Worm (Caenorhabditis elegans) whole organism, mixed stage, embryonic: ENCODE results near the gene C17B7.5.

Experiments
- bed-3 ChIP-seq: fragments of 200-800 bp; sonication (Bioruptor generic); optimal IDR thresholded peaks from 3 replicates; lab custom pipeline; 2018; ENCODE audit warnings: mild to moderate bottlenecking, missing genetic modification characterization, moderate library complexity, missing compliant biosample characterization
- blmp-1 ChIP-seq: fragments of 150-350 bp; optimal IDR thresholded peaks from 2 replicates; lab custom pipeline; 2014; ENCODE audit warnings: missing biosample characterization, missing genetic modification characterization
- ceh-39 ChIP-seq: fragments of 150-350 bp; optimal IDR thresholded peaks from 2 replicates; lab custom pipeline; 2014; ENCODE audit warnings: missing biosample characterization, missing genetic modification characterization
- ceh-43 ChIP-seq: fragments of 200-800 bp; sonication (Bioruptor generic); optimal IDR thresholded peaks from 2 replicates; lab custom pipeline; 2018; ENCODE audit warnings: mild to moderate bottlenecking, missing genetic modification characterization, moderate library complexity, missing compliant biosample characterization
- ceh-83 ChIP-seq: fragments of 200-800 bp; sonication (Bioruptor generic); optimal IDR thresholded peaks from 2 replicates; lab custom pipeline; 2018; ENCODE audit warnings: mild to moderate bottlenecking, missing genetic modification characterization, missing compliant biosample characterization
- ces-1 ChIP-seq: fragments of 150-350 bp; optimal IDR thresholded peaks from 2 replicates; lab custom pipeline; 2014; ENCODE audit warnings: missing biosample characterization, missing genetic modification reagents, missing genetic modification characterization
- cnd-1 ChIP-seq: fragments of 200-800 bp; sonication (Bioruptor generic); optimal IDR thresholded peaks from 2 replicates; lab custom pipeline; 2018; ENCODE audit warnings: mild to moderate bottlenecking, missing genetic modification characterization, missing compliant biosample characterization
- drap-1 ChIP-seq: fragments of 200-800 bp; sonication (Bioruptor generic); optimal IDR thresholded peaks from 3 replicates; lab custom pipeline; 2018; ENCODE audit warnings: mild to moderate bottlenecking, missing genetic modification characterization, missing compliant biosample characterization
- elt-1 ChIP-seq: sonication (generic microtip); optimal IDR thresholded peaks from 2 replicates; lab custom pipeline; 2017; ENCODE audit warnings: missing genetic modification characterization, mild to moderate bottlenecking, missing compliant biosample characterization, antibody characterized with exemption, moderate library complexity, borderline replicate concordance; ENCODE audit not compliant: insufficient read depth
- elt-3 ChIP-seq: fragments of 150-350 bp; optimal IDR thresholded peaks from 2 replicates; lab custom pipeline; 2014; ENCODE audit warnings: missing biosample characterization, missing genetic modification characterization
- flh-1 ChIP-seq: fragments of 200-800 bp; sonication (Bioruptor generic); optimal IDR thresholded peaks from 2 replicates; lab custom pipeline; 2018; ENCODE audit warnings: mild to moderate bottlenecking, missing genetic modification characterization, moderate library complexity, missing compliant biosample characterization
- hlh-1 ChIP-seq: fragments of 150-350 bp; optimal IDR thresholded peaks from 2 replicates; lab custom pipeline; 2014; ENCODE audit warnings: missing biosample characterization, missing genetic modification reagents, missing genetic modification characterization
- lin-13 ChIP-seq: fragments of 150-350 bp; optimal IDR thresholded peaks from 2 replicates; lab custom pipeline; 2014; ENCODE audit warnings: missing biosample characterization, missing genetic modification characterization
- lin-32 ChIP-seq: fragments of 200-800 bp; sonication (Bioruptor generic); optimal IDR thresholded peaks from 2 replicates; lab custom pipeline; 2018; ENCODE audit warnings: mild to moderate bottlenecking, missing genetic modification characterization, missing compliant biosample characterization
- lsy-2 ChIP-seq: fragments of 150-350 bp; optimal IDR thresholded peaks from 2 replicates; lab custom pipeline; 2014; ENCODE audit warnings: missing biosample characterization, missing genetic modification characterization
- mab-5 ChIP-seq: fragments of 150-350 bp; optimal IDR thresholded peaks from 2 replicates; lab custom pipeline; 2014; ENCODE audit warnings: missing biosample characterization, missing genetic modification characterization
- mep-1 ChIP-seq: fragments of 150-350 bp; optimal IDR thresholded peaks from 2 replicates; lab custom pipeline; 2017; ENCODE audit warnings: missing biosample characterization, missing genetic modification reagents, missing genetic modification characterization, inconsistent platforms
- mls-2 ChIP-seq: sonication (generic microtip); optimal IDR thresholded peaks from 2 replicates; lab custom pipeline; 2016; ENCODE audit warnings: mild to moderate bottlenecking, missing genetic modification characterization, moderate library complexity, missing compliant biosample characterization
- nhr-12 ChIP-seq: fragments of 150-350 bp; optimal IDR thresholded peaks from 2 replicates; lab custom pipeline; 2014; ENCODE audit warnings: missing biosample characterization, missing genetic modification characterization
- nhr-2 ChIP-seq: fragments of 150-350 bp; optimal IDR thresholded peaks from 2 replicates; lab custom pipeline; 2014; ENCODE audit warnings: missing biosample characterization, missing genetic modification characterization
- nhr-237 ChIP-seq: fragments of 150-350 bp; optimal IDR thresholded peaks from 2 replicates; lab custom pipeline; 2014; ENCODE audit warnings: missing biosample characterization, missing genetic modification characterization
- nhr-28 ChIP-seq: fragments of 150-350 bp; optimal IDR thresholded peaks from 2 replicates; lab custom pipeline; 2014; ENCODE audit warnings: missing biosample characterization, missing genetic modification characterization
- nhr-76 ChIP-seq: sonication (generic microtip); optimal IDR thresholded peaks from 2 replicates; lab custom pipeline; 2017; ENCODE audit warnings: missing biosample characterization, missing genetic modification characterization
- sem-2 ChIP-seq: fragments of 200-800 bp; sonication (Bioruptor generic); optimal IDR thresholded peaks from 2 replicates; lab custom pipeline; 2018; ENCODE audit warnings: mild to moderate bottlenecking, missing genetic modification characterization, missing compliant biosample characterization
- snpc-4 ChIP-seq: fragments of 150-350 bp; optimal IDR thresholded peaks from 2 replicates; lab custom pipeline; 2014; ENCODE audit warnings: missing biosample characterization, missing genetic modification characterization
- sptf-1 ChIP-seq: sonication (generic microtip); optimal IDR thresholded peaks from 2 replicates; lab custom pipeline; 2017; ENCODE audit warnings: mild to moderate bottlenecking, missing genetic modification characterization, moderate library complexity, missing compliant biosample characterization
- tbx-8 ChIP-seq: fragments of 200-800 bp; sonication (Bioruptor generic); optimal IDR thresholded peaks from 2 replicates; lab custom pipeline; 2018; ENCODE audit warnings: mild to moderate bottlenecking, missing genetic modification characterization, moderate library complexity, missing compliant biosample characterization
- unc-120 ChIP-seq: sonication (generic microtip); optimal IDR thresholded peaks from 2 replicates; lab custom pipeline; 2017; ENCODE audit warnings: missing genetic modification characterization, missing compliant biosample characterization; ENCODE audit not compliant: poor library complexity, severe bottlenecking
- unc-39 ChIP-seq: fragments of 150-350 bp; optimal IDR thresholded peaks from 2 replicates; lab custom pipeline; 2014; ENCODE audit warnings: missing biosample characterization, missing genetic modification characterization
- unc-62 ChIP-seq: fragments of 150-350 bp; optimal IDR thresholded peaks from 2 replicates; lab custom pipeline; 2014; ENCODE audit warnings: missing biosample characterization, missing genetic modification reagents, missing genetic modification characterization
- zip-8 ChIP-seq: fragments of 150-350 bp; optimal IDR thresholded peaks from 2 replicates; lab custom pipeline; 2014; ENCODE audit warnings: missing biosample characterization, missing genetic modification characterization
- ztf-11 ChIP-seq: fragments of 150-350 bp; optimal IDR thresholded peaks from 2 replicates; lab custom pipeline; 2014; ENCODE audit warnings: missing biosample characterization, missing genetic modification characterization

Gene C17B7.5

ce11 chrV:3351266-3351665 is 17.8 kb downstream of the C17B7.5 start, which contains the start of gene str-63:
str-63 (plus strand) TSS chrV:3351566.
- TF ChIP-seq ces-1 (no peak), unc-120 (no peak), mab-5 (tag; lab: Kevin White, UChicago) (no peak), nhr-237 (tag; lab: Kevin White, UChicago) (no peak), tbx-8 (no peak), lin-32 (GFP tag; lab: Kevin White, UChicago) (no peak), blmp-1 (tag; lab: Kevin White, UChicago) (no peak), nhr-12 (tag; lab: Kevin White, UChicago) (no peak), drap-1 (GFP tag; lab: Kevin White, UChicago) (no peak), nhr-28 (tag; lab: Kevin White, UChicago) (no peak), cnd-1 (tag; lab: Kevin White, UChicago) (no peak), elt-3 (no peak), hlh-1 (tag; lab: Kevin White, UChicago) (no peak), snpc-4 (tag; lab: Kevin White, UChicago) (no peak), bed-3 (no peak), ztf-11 (no peak), nhr-76 (tag; lab: Kevin White, UChicago) (no peak)
- TF ChIP-seq, all 35 proteins: peak for 0

DNA sequence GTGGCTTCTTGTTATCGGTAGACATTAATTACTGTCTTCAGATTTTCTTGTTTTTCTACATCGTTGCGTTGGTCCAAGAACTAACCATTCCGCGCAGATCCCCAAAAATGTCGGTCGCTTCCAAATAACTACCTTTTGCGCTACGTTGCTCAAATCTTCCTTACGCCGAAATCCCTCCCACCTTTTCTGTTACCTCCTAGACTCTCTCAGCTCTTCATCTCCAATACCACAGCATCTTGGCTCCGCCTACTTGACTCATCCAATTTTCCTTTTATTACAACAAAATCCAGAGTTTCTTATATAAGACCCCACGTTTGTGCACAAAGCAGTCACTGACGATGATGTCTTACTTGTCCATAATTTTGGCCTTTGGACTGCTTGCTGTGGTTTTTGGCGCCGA is 19.5 kb downstream of the C17B7.5 start, which contains the start of gene C17B7.12:
Gene C17B7.12 (plus strand): TSS at position 301 of the 400 bp plus-strand sequence.
- TF ChIP-seq nhr-12 (tag; lab: Kevin White, UChicago) (no peak), mls-2 (no peak), sptf-1 (tag; lab: Kevin White, UChicago) (no peak), nhr-2 (tag; lab: Kevin White, UChicago) (no peak), flh-1 (GFP tag; lab: Kevin White, UChicago) (no peak), mab-5 (tag; lab: Kevin White, UChicago) (no peak), lsy-2 (tag; lab: Kevin White, UChicago) (no peak), elt-3 (no peak), nhr-237 (tag; lab: Kevin White, UChicago) (no peak), ceh-39 (tag; lab: Kevin White, UChicago) (no peak), drap-1 (GFP tag; lab: Kevin White, UChicago) (no peak), blmp-1 (tag; lab: Kevin White, UChicago) (no peak), ces-1 (no peak), sem-2 (GFP tag; lab: Kevin White, UChicago) (no peak)

DNA sequence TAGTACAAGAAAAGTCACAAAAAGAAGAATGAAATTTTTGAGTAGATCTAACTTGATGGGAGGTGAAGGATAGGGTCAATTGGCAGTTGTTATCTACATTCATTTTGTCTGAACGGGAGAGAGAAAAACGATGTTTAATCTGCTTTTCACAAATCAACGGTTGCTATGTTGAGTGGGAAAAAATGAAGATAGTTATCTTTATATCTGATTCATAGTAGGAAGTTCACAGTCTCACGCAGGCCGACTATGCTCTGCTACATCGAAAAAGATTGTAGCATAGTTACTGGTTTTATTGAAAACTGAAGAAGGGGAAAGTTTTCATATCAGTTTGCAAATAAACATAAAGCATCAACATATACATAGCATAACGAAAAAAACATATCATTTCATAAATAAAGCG is 22.1 kb downstream of the C17B7.5 start:
- TF ChIP-seq mep-1 (tag; lab: Kevin White, UChicago) (no peak), nhr-12 (tag; lab: Kevin White, UChicago) (no peak), ceh-39 (tag; lab: Kevin White, UChicago) (no peak), hlh-1 (tag; lab: Kevin White, UChicago) (no peak), snpc-4 (tag; lab: Kevin White, UChicago) (no peak), nhr-28 (tag; lab: Kevin White, UChicago) (no peak), lin-13 (tag; lab: Kevin White, UChicago) (no peak), nhr-2 (tag; lab: Kevin White, UChicago) (no peak), unc-39 (tag; lab: Kevin White, UChicago) (no peak), bed-3 (no peak), cnd-1 (tag; lab: Kevin White, UChicago) (no peak), blmp-1 (tag; lab: Kevin White, UChicago) (no peak), ces-1 (no peak)

DNA sequence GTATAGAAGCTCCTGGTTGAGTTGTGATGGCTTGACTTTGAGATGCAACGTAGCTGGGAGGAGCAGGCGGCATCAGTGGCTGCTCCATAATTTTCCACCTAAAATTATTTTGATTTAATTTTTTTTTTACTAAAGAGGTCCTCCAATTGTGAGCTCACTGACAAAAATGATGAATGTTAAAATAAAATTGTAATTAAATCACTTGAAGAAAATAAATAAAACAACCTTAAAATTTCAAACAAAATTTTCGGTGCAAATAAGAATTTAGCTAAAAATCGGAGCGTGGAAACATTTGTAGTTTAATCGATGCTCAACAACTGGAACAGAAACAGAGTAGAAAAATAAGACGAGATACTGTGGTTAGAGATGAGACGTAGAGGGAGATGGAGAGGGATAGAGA is 23.7 kb downstream of the C17B7.5 start, which contains the start of gene scrm-3:
Gene scrm-3 (minus strand): TSS at position 101 of the 400 bp plus-strand sequence.
- TF ChIP-seq bed-3, result no peak
- TF ChIP-seq sptf-1 (tag; lab: Kevin White, UChicago), result no peak
- TF ChIP-seq flh-1 (GFP tag; lab: Kevin White, UChicago), result no peak
- no peak for TF ChIP-seq nhr-237 (tag; lab: Kevin White, UChicago)
- no peak for TF ChIP-seq blmp-1 (tag; lab: Kevin White, UChicago)
- TF ChIP-seq elt-3, result no peak
- TF ChIP-seq ceh-43, result no peak
- TF ChIP-seq mab-5 (tag; lab: Kevin White, UChicago), result no peak

- TF ChIP-seq elt-1 (tag; lab: Kevin White, UChicago) (no peak), ceh-83 (GFP tag; lab: Kevin White, UChicago) (no peak), nhr-237 (tag; lab: Kevin White, UChicago) (no peak), drap-1 (GFP tag; lab: Kevin White, UChicago) (no peak), elt-3 (no peak), mls-2 (no peak), nhr-28 (tag; lab: Kevin White, UChicago) (no peak), ceh-39 (tag; lab: Kevin White, UChicago) (no peak), sptf-1 (tag; lab: Kevin White, UChicago) (no peak), zip-8 (tag; lab: Kevin White, UChicago) (no peak), sem-2 (GFP tag; lab: Kevin White, UChicago) (no peak), unc-62 (no peak)
Observed at ce11 chrV:3358267-3358666, 24.8 kb downstream of the C17B7.5 start, which contains the start of gene C04E12.5. C04E12.5 (plus strand) TSS chrV:3358567.
